In the genomic region with DNA sequence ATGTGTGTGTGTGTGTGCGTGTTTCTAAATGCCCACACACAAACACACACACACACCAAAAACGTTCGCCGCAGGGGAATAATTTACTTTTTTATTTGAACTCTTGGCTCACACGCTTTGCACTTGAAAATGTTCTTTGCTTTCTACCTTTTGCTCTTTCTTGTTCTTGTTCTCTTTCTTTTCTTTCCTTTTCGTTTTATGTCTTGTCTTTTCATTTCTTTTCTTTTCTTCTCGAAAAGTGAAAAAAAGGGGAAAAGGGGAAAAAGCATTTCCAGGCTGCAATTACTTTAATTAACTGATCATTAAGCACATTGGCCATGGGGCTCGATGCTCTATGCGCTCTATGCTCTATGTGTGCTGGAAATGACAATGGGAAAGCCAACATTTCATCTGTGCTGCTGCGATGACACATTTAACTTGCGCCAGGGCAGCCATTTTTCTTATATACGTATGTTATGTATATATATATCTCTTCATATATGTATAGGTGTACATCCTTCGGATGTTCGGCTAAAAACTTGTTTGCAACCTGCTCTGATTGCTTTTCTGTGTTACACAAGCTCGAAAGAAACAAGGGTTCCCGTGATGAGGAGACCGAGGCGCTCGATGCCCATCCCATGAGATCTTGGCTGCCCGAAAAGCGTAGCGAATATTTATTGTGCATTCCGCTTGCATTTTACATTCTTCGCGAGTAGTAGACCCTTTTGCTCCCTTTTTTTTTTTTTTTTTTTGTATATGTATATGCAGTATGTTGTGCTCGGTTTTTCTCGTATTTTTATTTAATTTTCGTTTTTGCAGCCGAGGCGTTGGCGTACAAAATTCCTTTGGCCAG, we compare ENCODE assay signal across 4 fruit fly cellular contexts.
TF ChIP-seq lines count a peak whose summit lies in the region.

No protein-coding gene starts in this region.

- TF ChIP-seq CTCF in whole organism, embryonic (GFP tag; optimal IDR thresholded peaks at IDR 0.05; lab: Kevin White, UChicago), result no peak

TF ChIP-seq in whole organism, embryonic, 481 proteins besides CTCF, POLR2A, EP300 and RAD21 (continues in another document):
- TF ChIP-seq CG9215 (GFP tag; IDR thresholded peaks at IDR 0.05; lab: Robert Waterston, UW) (no peak), sc (optimal IDR thresholded peaks at IDR 0.05; lab: Kevin White, UChicago) (no peak), sc (GFP tag; optimal IDR thresholded peaks at IDR 0.05; lab: Kevin White, UChicago) (no peak), CG4424 (GFP tag; optimal IDR thresholded peaks at IDR 0.05; lab: Kevin White, UChicago) (no peak), tup (GFP tag; optimal IDR thresholded peaks at IDR 0.05; lab: Kevin White, UChicago) (no peak), kni (GFP tag; optimal IDR thresholded peaks at IDR 0.05; lab: Kevin White, UChicago) (peak; percentile 41), vfl (GFP tag; optimal IDR thresholded peaks at IDR 0.05; lab: Kevin White, UChicago) (no peak), insv (GFP tag; optimal IDR thresholded peaks at IDR 0.05; lab: Kevin White, UChicago) (no peak), Ptx1 (GFP tag; IDR thresholded peaks at IDR 0.05; lab: Robert Waterston, UW) (no peak), Spps (tag; optimal IDR thresholded peaks at IDR 0.05; lab: Kevin White, UChicago) (no peak), Med (GFP tag; lab: Kevin White, UChicago) (no peak), CG3163 (GFP tag; optimal IDR thresholded peaks at IDR 0.05; lab: Kevin White, UChicago) (no peak), cg (GFP tag; optimal IDR thresholded peaks at IDR 0.05; lab: Kevin White, UChicago) (peak; percentile 50), Ssrp (tag; optimal IDR thresholded peaks at IDR 0.05; lab: Kevin White, UChicago) (no peak), Atf6 (GFP tag; IDR thresholded peaks at IDR 0.05; lab: Robert Waterston, UW) (no peak), ato (GFP tag; IDR thresholded peaks at IDR 0.05; lab: Robert Waterston, UW; ENCODE audit: partially characterized antibody) (no peak), psq (GFP tag; optimal IDR thresholded peaks at IDR 0.05; lab: Kevin White, UChicago) (peak; percentile 21), pros (GFP tag; optimal IDR thresholded peaks at IDR 0.05; lab: Kevin White, UChicago) (peak; percentile 92), Lpt (GFP tag; optimal IDR thresholded peaks at IDR 0.05; lab: Kevin White, UChicago) (no peak), D (optimal IDR thresholded peaks at IDR 0.05; lab: Kevin White, UChicago) (no peak), D (GFP tag; optimal IDR thresholded peaks at IDR 0.05; lab: Kevin White, UChicago) (no peak), CG2199 (GFP tag; IDR thresholded peaks at IDR 0.05; lab: Robert Waterston, UW) (no peak)

TF ChIP-seq in whole organism, prepupa, 60 proteins besides CTCF, POLR2A, EP300 and RAD21:
- TF ChIP-seq CG6163 (GFP tag; IDR thresholded peaks at IDR 0.05; lab: Robert Waterston, UW), result 0 out of 3 replicates have a peak, but pooled peaks have one; percentile 20
- TF ChIP-seq Eip75B (GFP tag; optimal IDR thresholded peaks at IDR 0.05; lab: Kevin White, UChicago), result peak; percentile 2
- peak; percentile 52 for TF ChIP-seq CG9139 (GFP tag; optimal IDR thresholded peaks at IDR 0.05; lab: Kevin White, UChicago)
- peak; percentile 72 for TF ChIP-seq Eip78C (GFP tag; lab: Kevin White, UChicago)
- TF ChIP-seq fd85E (GFP tag; optimal IDR thresholded peaks at IDR 0.05; lab: Kevin White, UChicago), result no peak
- peak; percentile 56 for TF ChIP-seq CG6808 (GFP tag; optimal IDR thresholded peaks at IDR 0.05; lab: Kevin White, UChicago)
- TF ChIP-seq spab (GFP tag; optimal IDR thresholded peaks at IDR 0.05; lab: Kevin White, UChicago), result peak; percentile 40
- peak; percentile 32 for TF ChIP-seq Ets96B (tag; optimal IDR thresholded peaks at IDR 0.05; lab: Kevin White, UChicago)
- peak; percentile 36 to 43 for TF ChIP-seq ss (GFP tag; optimal IDR thresholded peaks at IDR 0.05; lab: Kevin White, UChicago)
- TF ChIP-seq CG3919 (GFP tag; optimal IDR thresholded peaks at IDR 0.05; lab: Kevin White, UChicago), result no peak
TF ChIP-seq in whole organism, prepupa: peak in this region for 8.

TF ChIP-seq in whole organism, pupa, 21 proteins besides CTCF, POLR2A, EP300 and RAD21:
- TF ChIP-seq Snoo (tag; optimal IDR thresholded peaks at IDR 0.05; lab: Kevin White, UChicago) (no peak), Pif1A (GFP tag; optimal IDR thresholded peaks at IDR 0.05; lab: Kevin White, UChicago) (peak; percentile 55), CG17806 (tag; optimal IDR thresholded peaks at IDR 0.05; lab: Kevin White, UChicago) (no peak), gl (tag; optimal IDR thresholded peaks at IDR 0.05; lab: Kevin White, UChicago) (peak; percentile 26), CG9948 (tag; optimal IDR thresholded peaks at IDR 0.05; lab: Kevin White, UChicago) (no peak), fd96Ca (GFP tag; IDR thresholded peaks at IDR 0.05; lab: Robert Waterston, UW) (no peak), D1 (tag; optimal IDR thresholded peaks at IDR 0.05; lab: Kevin White, UChicago) (no peak), EcR (GFP tag; optimal IDR thresholded peaks at IDR 0.05; lab: Kevin White, UChicago) (peak; percentile 25), Pif1B (GFP tag; optimal IDR thresholded peaks at IDR 0.05; lab: Kevin White, UChicago) (peak; percentile 52), rn (GFP tag; IDR thresholded peaks at IDR 0.05; lab: Robert Waterston, UW) (no peak), CG4496 (GFP tag; IDR thresholded peaks at IDR 0.05; lab: Robert Waterston, UW) (peak; percentile 7; the same call in 1 of the 3 replicates), CG34367 (tag; optimal IDR thresholded peaks at IDR 0.05; lab: Kevin White, UChicago) (peak; percentile 9), CG8301 (tag; optimal IDR thresholded peaks at IDR 0.05; lab: Kevin White, UChicago) (no peak), CG14655 (GFP tag; optimal IDR thresholded peaks at IDR 0.05; lab: Kevin White, UChicago) (no peak), CG12605 (GFP tag; IDR thresholded peaks at IDR 0.05; lab: Robert Waterston, UW) (no peak), CG13204 (GFP tag; optimal IDR thresholded peaks at IDR 0.05; lab: Kevin White, UChicago) (peak; percentile 3), CG15710 (tag; optimal IDR thresholded peaks at IDR 0.05; lab: Kevin White, UChicago) (peak; percentile 25), Ets98B (GFP tag; IDR thresholded peaks at IDR 0.05; lab: Robert Waterston, UW) (no peak), CG8159 (tag; optimal IDR thresholded peaks at IDR 0.05; lab: Kevin White, UChicago) (no peak), CG10348 (GFP tag; IDR thresholded peaks at IDR 0.05; lab: Robert Waterston, UW) (no peak), CG32121 (GFP tag; IDR thresholded peaks at IDR 0.05; lab: Robert Waterston, UW) (no peak)

TF ChIP-seq in whole organism, wandering third instar larva, 38 proteins besides CTCF, POLR2A, EP300 and RAD21:
- TF ChIP-seq dl (GFP tag; optimal IDR thresholded peaks at IDR 0.05; lab: Kevin White, UChicago; ENCODE audit: insufficient read depth in 1 of 2, partially characterized antibody in 2 of 2) (no peak), fru (GFP tag; optimal IDR thresholded peaks at IDR 0.05; lab: Kevin White, UChicago) (peak; percentile 29), psq (GFP tag; optimal IDR thresholded peaks at IDR 0.05; lab: Kevin White, UChicago) (peak; percentile 89), CrebA (GFP tag; optimal IDR thresholded peaks at IDR 0.05; lab: Kevin White, UChicago; ENCODE audit: borderline replicate concordance) (peak; percentile 65), CG9705 (GFP tag; optimal IDR thresholded peaks at IDR 0.05; lab: Kevin White, UChicago) (no peak), Rel (GFP tag; optimal IDR thresholded peaks at IDR 0.05; lab: Kevin White, UChicago) (peak; percentile 38), Rel (tag; optimal IDR thresholded peaks at IDR 0.05; lab: Kevin White, UChicago) (no peak)
